Fruit fly (Drosophila melanogaster): ENCODE data around the gene SLIRP1.

The SLIRP1 gene

dm6 chrX:21339476-21339931 lies 20.4 kb upstream of the SLIRP1 start, which contains the start of the genes tty and fliI (continued):
- TF ChIP-seq inv (GFP tag; IDR thresholded peaks at IDR 0.05; ENCODE audit: partially characterized antibody) (peak; percentile 32; the same call in 1 of the 2 replicates), CG3838 (GFP tag; optimal IDR thresholded peaks at IDR 0.05) (peak; percentile 43), CG7372 (GFP tag; IDR thresholded peaks at IDR 0.05) (peak; percentile 83), row (GFP tag; IDR thresholded peaks at IDR 0.05) (peak; percentile 91), salm (tag; optimal IDR thresholded peaks at IDR 0.05) (peak; percentile 40), CG10462 (GFP tag; optimal IDR thresholded peaks at IDR 0.05) (peak; percentile 66), CG9215 (GFP tag; IDR thresholded peaks at IDR 0.05) (peak; percentile 88), CG11398 (GFP tag; optimal IDR thresholded peaks at IDR 0.05) (peak; percentile 42), pum (GFP tag; optimal IDR thresholded peaks at IDR 0.05) (peak; percentile 86), CG4360 (GFP tag; IDR thresholded peaks at IDR 0.05) (0 out of 2 replicates have a peak, but pooled peaks have one; percentile 5), p53 (GFP tag; optimal IDR thresholded peaks at IDR 0.05) (peak; percentile 48), ro (GFP tag; IDR thresholded peaks at IDR 0.05) (peak; percentile 65), zen2 (GFP tag; IDR thresholded peaks at IDR 0.05; ENCODE audit: partially characterized antibody) (no peak), gro (GFP tag; optimal IDR thresholded peaks at IDR 0.05) (peak; percentile 84), Usf (GFP tag; optimal IDR thresholded peaks at IDR 0.05) (peak; percentile 27), MESR4 (GFP tag; optimal IDR thresholded peaks at IDR 0.05) (peak; percentile 70), Deaf1 (tag; optimal IDR thresholded peaks at IDR 0.05) (peak; percentile 54), CG2199 (GFP tag; IDR thresholded peaks at IDR 0.05) (peak; percentile 78), Gug (GFP tag; IDR thresholded peaks at IDR 0.05) (peak; percentile 93), hth (optimal IDR thresholded peaks at IDR 0.05) (no peak), hbn (GFP tag; IDR thresholded peaks at IDR 0.05; ENCODE audit: partially characterized antibody) (0 out of 2 replicates have a peak, but pooled peaks have one; percentile 17), CG6791 (GFP tag; IDR thresholded peaks at IDR 0.05; ENCODE audit: partially characterized antibody) (0 out of 3 replicates have a peak, but pooled peaks have one; percentile 41), dan (GFP tag; IDR thresholded peaks at IDR 0.05) (peak; percentile 52; the same call in 1 of the 2 replicates), Fer1 (GFP tag; optimal IDR thresholded peaks at IDR 0.05) (peak; percentile 61), CG10274 (GFP tag; optimal IDR thresholded peaks at IDR 0.05) (peak; percentile 26), ftz-f1 (GFP tag; optimal IDR thresholded peaks at IDR 0.05) (peak; percentile 68), CG7745 (tag; optimal IDR thresholded peaks at IDR 0.05) (no peak), Eip74EF (GFP tag; optimal IDR thresholded peaks at IDR 0.05) (peak in 1 of 2 experiments; percentile 51), tup (GFP tag; optimal IDR thresholded peaks at IDR 0.05) (peak; percentile 30), CG7987 (GFP tag; optimal IDR thresholded peaks at IDR 0.05) (peak; percentile 69), CG2120 (GFP tag; optimal IDR thresholded peaks at IDR 0.05) (peak; percentile 92), Fer2 (tag; optimal IDR thresholded peaks at IDR 0.05) (peak; percentile 1), CHES-1-like (GFP tag; optimal IDR thresholded peaks at IDR 0.05) (peak; percentile 85), CG1792 (GFP tag; optimal IDR thresholded peaks at IDR 0.05) (peak; percentile 55), CG4707 (GFP tag; optimal IDR thresholded peaks at IDR 0.05) (no peak), CG31388 (GFP tag; optimal IDR thresholded peaks at IDR 0.05) (peak; percentile 34), stc (GFP tag; IDR thresholded peaks at IDR 0.05) (peak; percentile 81), Sox100B (GFP tag; optimal IDR thresholded peaks at IDR 0.05) (no peak), CG2116 (GFP tag; optimal IDR thresholded peaks at IDR 0.05) (peak; percentile 74), Kr (GFP tag; optimal IDR thresholded peaks at IDR 0.05) (no peak), CG10654 (GFP tag; optimal IDR thresholded peaks at IDR 0.05) (peak; percentile 78), CG4854 (GFP tag; optimal IDR thresholded peaks at IDR 0.05) (peak; percentile 72), CG7357 (GFP tag; IDR thresholded peaks at IDR 0.05) (peak; percentile 75), ERR (GFP tag; optimal IDR thresholded peaks at IDR 0.05) (peak; percentile 81), ken (GFP tag; IDR thresholded peaks at IDR 0.05) (peak; percentile 90), Spps (tag; optimal IDR thresholded peaks at IDR 0.05) (peak; percentile 47), CG17359 (tag; optimal IDR thresholded peaks at IDR 0.05) (peak; percentile 90), lilli (GFP tag; optimal IDR thresholded peaks at IDR 0.05) (peak; percentile 91), sc (optimal IDR thresholded peaks at IDR 0.05) (no peak), sc (GFP tag; optimal IDR thresholded peaks at IDR 0.05) (peak; percentile 62), CG10543 (GFP tag; optimal IDR thresholded peaks at IDR 0.05) (peak; percentile 37)

Data from whole organism, embryonic.